Worm (Caenorhabditis elegans) whole organism, early embryonic: Measurements from ENCODE around the gene ZK154.6.

Experiments used
- B0310.2 ChIP-seq: sonication (generic microtip); optimal IDR thresholded peaks from 2 replicates; lab custom pipeline; 2016; ENCODE audit warnings: mild to moderate bottlenecking, missing genetic modification characterization, missing compliant biosample characterization
- F13C5.2 ChIP-seq: sonication (generic microtip); optimal IDR thresholded peaks from 2 replicates; lab custom pipeline; 2017; ENCODE audit warnings: mild to moderate bottlenecking, missing genetic modification characterization, inconsistent platforms, missing compliant biosample characterization
- aly-1 ChIP-seq: sonication (generic microtip); optimal IDR thresholded peaks from 2 replicates; lab custom pipeline; 2016; ENCODE audit warnings: missing genetic modification characterization, missing compliant biosample characterization
- ama-1 ChIP-seq: fragments of 150-350 bp; optimal IDR thresholded peaks from 2 replicates; lab custom pipeline; 2014
- ceh-13 ChIP-seq: fragments of 200-800 bp; sonication (Bioruptor generic); optimal IDR thresholded peaks from 2 replicates; lab custom pipeline; 2018; ENCODE audit warnings: mild to moderate bottlenecking, missing genetic modification characterization, missing compliant biosample characterization
- ceh-36 ChIP-seq: sonication (generic microtip); optimal IDR thresholded peaks from 2 replicates; lab custom pipeline; 2016; ENCODE audit warnings: missing genetic modification characterization, inconsistent platforms, missing compliant biosample characterization
- ets-7 ChIP-seq: sonication (generic microtip); optimal IDR thresholded peaks from 2 replicates; lab custom pipeline; 2016; ENCODE audit warnings: missing genotype, missing genetic modification characterization, missing compliant biosample characterization
- flt-1 ChIP-seq: fragments of 200-800 bp; sonication (Bioruptor generic); IDR thresholded peaks from 2 replicates; pipeline ENCODE4 v1.3.6; 2022; ENCODE audit warnings: missing genetic modification characterization, missing compliant biosample characterization
- hmbx-1 ChIP-seq: sonication (generic microtip); optimal IDR thresholded peaks from 2 replicates; lab custom pipeline; 2016; ENCODE audit warnings: mild to moderate bottlenecking, missing genetic modification characterization, missing compliant biosample characterization
- hmg-4 ChIP-seq: fragments of 200-800 bp; sonication (Bioruptor generic); optimal IDR thresholded peaks from 2 replicates; lab custom pipeline; 2018; ENCODE audit warnings: mild to moderate bottlenecking, missing genetic modification characterization, missing compliant biosample characterization
- hnd-1 ChIP-seq: sonication (generic microtip); optimal IDR thresholded peaks from 2 replicates; lab custom pipeline; 2016; ENCODE audit warnings: missing genetic modification characterization, missing compliant biosample characterization
- pes-1 ChIP-seq: fragments of 200-800 bp; sonication (Bioruptor generic); IDR thresholded peaks from 2 replicates; pipeline ENCODE4 v1.3.6; 2022; ENCODE audit warnings: missing genetic modification reagents, missing genetic modification characterization, missing compliant biosample characterization
- scrt-1 ChIP-seq: fragments of 200-800 bp; sonication (Bioruptor generic); IDR thresholded peaks from 2 replicates; pipeline ENCODE4 v1.3.6; 2022; ENCODE audit warnings: missing genetic modification characterization, missing compliant biosample characterization
- sea-1 ChIP-seq: fragments of 200-800 bp; sonication (Bioruptor generic); conservative IDR thresholded peaks from 2 replicates; pipeline ENCODE4 v1.3.6; 2022; ENCODE audit warnings: missing genetic modification characterization, missing compliant biosample characterization
- tbx-11 ChIP-seq: fragments of 200-800 bp; sonication (Bioruptor generic); IDR thresholded peaks from 2 replicates; pipeline ENCODE4 v1.3.6; 2022; ENCODE audit warnings: missing genetic modification characterization, missing compliant biosample characterization
- tbx-37 ChIP-seq: fragments of 200-800 bp; sonication (Bioruptor generic); conservative IDR thresholded peaks from 2 replicates; pipeline ENCODE4 v1.3.6; 2022; ENCODE audit warnings: missing genetic modification reagents, missing genetic modification characterization, missing compliant biosample characterization
- tra-4 ChIP-seq: sonication (generic microtip); optimal IDR thresholded peaks from 2 replicates; lab custom pipeline; 2017; ENCODE audit warnings: missing genetic modification characterization, missing compliant biosample characterization

Gene ZK154.6

ce11 chrX:7793377-7794041 lies at the start of gene ZK154.6:
ZK154.6 (minus strand) TSS chrX:7793563.
- TF ChIP-seq flt-1 (GFP tag; lab: Robert Waterston, UW) = no peak

ce11 chrX:7842241-7842640 lies 48.9 kb upstream of the ZK154.6 start, which contains the start of gene idpp-11:
idpp-11 (plus strand) TSS chrX:7842541.
- TF ChIP-seq scrt-1 (GFP tag; lab: Robert Waterston, UW) (no peak), F13C5.2 (tag; lab: Kevin White, UChicago) (no peak), B0310.2 (tag; lab: Kevin White, UChicago) (no peak), ceh-36 (no peak), hnd-1 (tag; lab: Kevin White, UChicago) (no peak), tbx-11 (GFP tag; lab: Robert Waterston, UW) (no peak), ets-7 (no peak), sea-1 (GFP tag; lab: Robert Waterston, UW) (no peak)

- TF ChIP-seq scrt-1 (GFP tag; lab: Robert Waterston, UW) (no peak), tra-4 (tag; lab: Kevin White, UChicago) (no peak), aly-1 (no peak), pes-1 (no peak), tbx-11 (GFP tag; lab: Robert Waterston, UW) (no peak), F13C5.2 (tag; lab: Kevin White, UChicago) (no peak), ceh-36 (no peak), tbx-37 (GFP tag; lab: Robert Waterston, UW) (no peak), ceh-13 (GFP tag; lab: Kevin White, UChicago) (no peak), sea-1 (GFP tag; lab: Robert Waterston, UW) (no peak), flt-1 (GFP tag; lab: Robert Waterston, UW) (no peak), hnd-1 (tag; lab: Kevin White, UChicago) (no peak), B0310.2 (tag; lab: Kevin White, UChicago) (no peak), ets-7 (no peak), ama-1 (lab: Kevin White, UChicago) (no peak), hmbx-1 (tag; lab: Kevin White, UChicago) (no peak), hmg-4 (GFP tag; lab: Kevin White, UChicago) (no peak)
Observed at ce11 chrX:7839989-7840388, 46.6 kb upstream of the ZK154.6 start.

ce11 chrX:7838582-7838981 lies 45.2 kb upstream of the ZK154.6 start, which contains the start of gene nlp-101:
nlp-101 (plus strand) TSS chrX:7838882.
- TF ChIP-seq hmbx-1 (tag; lab: Kevin White, UChicago) = no peak
- TF ChIP-seq ets-7 = no peak
- TF ChIP-seq tra-4 (tag; lab: Kevin White, UChicago) = no peak
- TF ChIP-seq pes-1 = no peak
- TF ChIP-seq B0310.2 (tag; lab: Kevin White, UChicago) = no peak
- TF ChIP-seq hnd-1 (tag; lab: Kevin White, UChicago) = no peak
- no peak for TF ChIP-seq tbx-11 (GFP tag; lab: Robert Waterston, UW)
- TF ChIP-seq flt-1 (GFP tag; lab: Robert Waterston, UW) = no peak
- TF ChIP-seq aly-1 = no peak
- no peak for TF ChIP-seq ama-1 (lab: Kevin White, UChicago)
- no peak for TF ChIP-seq scrt-1 (GFP tag; lab: Robert Waterston, UW)
- TF ChIP-seq hmg-4 (GFP tag; lab: Kevin White, UChicago) = no peak
- no peak for TF ChIP-seq F13C5.2 (tag; lab: Kevin White, UChicago)
- no peak for TF ChIP-seq sea-1 (GFP tag; lab: Robert Waterston, UW)
- no peak for TF ChIP-seq tbx-37 (GFP tag; lab: Robert Waterston, UW)

DNA sequence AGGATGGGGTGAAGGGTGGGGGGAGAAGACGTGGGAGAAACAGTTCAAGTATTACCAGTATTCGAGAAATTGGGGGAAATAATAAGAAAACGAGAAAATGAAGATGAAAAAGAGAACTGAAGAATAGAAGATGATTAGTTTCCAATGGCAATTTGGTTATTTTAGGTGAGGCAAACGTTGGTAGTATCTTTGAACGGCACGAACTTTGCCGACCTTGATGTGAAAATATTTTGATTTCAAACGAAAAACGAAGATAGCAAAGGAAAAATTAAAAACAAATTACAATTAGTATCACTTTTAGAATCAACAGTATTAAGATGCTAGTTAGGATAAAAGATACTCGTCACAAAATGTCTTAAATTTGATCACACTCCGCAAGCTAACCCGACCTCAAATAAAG lies 40.8 kb upstream of the ZK154.6 start, which contains the start of gene sul-3:
sul-3 (minus strand) TSS at position 101 of the 400 bp plus-strand sequence.
- TF ChIP-seq F13C5.2 (tag; lab: Kevin White, UChicago) = no peak
- TF ChIP-seq sea-1 (GFP tag; lab: Robert Waterston, UW) = no peak
- TF ChIP-seq flt-1 (GFP tag; lab: Robert Waterston, UW) = no peak
- TF ChIP-seq tra-4 (tag; lab: Kevin White, UChicago) = no peak
- TF ChIP-seq ceh-13 (GFP tag; lab: Kevin White, UChicago) = no peak
- TF ChIP-seq B0310.2 (tag; lab: Kevin White, UChicago) = no peak
- no peak for TF ChIP-seq aly-1
- TF ChIP-seq pes-1 = no peak
- TF ChIP-seq ama-1 (lab: Kevin White, UChicago) = no peak

DNA sequence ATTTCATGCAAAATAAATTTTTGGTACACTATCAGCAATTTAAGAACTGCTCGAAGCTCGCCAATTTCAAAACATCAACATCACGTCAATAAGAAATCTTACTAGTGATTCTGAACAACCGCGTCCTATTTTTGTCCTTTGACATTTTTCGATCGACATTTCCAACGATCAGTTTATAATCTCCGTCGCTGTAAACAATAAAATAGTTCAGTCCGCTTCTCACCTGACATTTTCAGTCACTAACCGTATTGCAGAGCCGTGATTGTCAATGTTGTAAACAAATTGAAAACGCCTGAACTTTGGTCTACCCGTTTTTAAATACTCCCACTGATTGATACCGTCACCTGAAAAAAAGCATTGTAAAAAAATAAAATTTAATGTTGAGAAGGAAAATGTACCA lies 34.6 kb upstream of the ZK154.6 start:
- TF ChIP-seq F13C5.2 (tag; lab: Kevin White, UChicago) = no peak
- TF ChIP-seq flt-1 (GFP tag; lab: Robert Waterston, UW) = no peak
- TF ChIP-seq tbx-37 (GFP tag; lab: Robert Waterston, UW) = no peak
- no peak for TF ChIP-seq B0310.2 (tag; lab: Kevin White, UChicago)
- no peak for TF ChIP-seq sea-1 (GFP tag; lab: Robert Waterston, UW)
- no peak for TF ChIP-seq ets-7
- TF ChIP-seq tbx-11 (GFP tag; lab: Robert Waterston, UW) = no peak
- no peak for TF ChIP-seq scrt-1 (GFP tag; lab: Robert Waterston, UW)
- TF ChIP-seq ama-1 (lab: Kevin White, UChicago) = no peak
- TF ChIP-seq ceh-36 = no peak
- TF ChIP-seq hnd-1 (tag; lab: Kevin White, UChicago) = no peak
- no peak for TF ChIP-seq hmbx-1 (tag; lab: Kevin White, UChicago)

ce11 chrX:7826590-7827260 lies 33.4 kb upstream of the ZK154.6 start:
- TF ChIP-seq hmg-4 (GFP tag; lab: Kevin White, UChicago) = no peak
